Worm (Caenorhabditis elegans) whole organism, L4 larva: Measurements from ENCODE around the gene lido-17.

Source experiments
- hmg-1.1 ChIP-seq: fragments of 200-800 bp; sonication (Bioruptor generic); IDR thresholded peaks from 2 replicates; pipeline ENCODE4 v1.3.6; 2022; ENCODE audit warnings: missing genetic modification reagents, missing genetic modification characterization, missing compliant biosample characterization
- lir-3 ChIP-seq: sonication (generic microtip); optimal IDR thresholded peaks from 2 replicates; lab custom pipeline; 2016; ENCODE audit warnings: mild to moderate bottlenecking, missing genetic modification characterization, missing compliant biosample characterization
- mep-1 ChIP-seq: fragments of 150-350 bp; sonication (generic microtip); optimal IDR thresholded peaks from 3 replicates; lab custom pipeline; 2014; ENCODE audit warnings: missing biosample characterization, missing genetic modification characterization
- nhr-76 ChIP-seq: fragments of 150-350 bp; optimal IDR thresholded peaks from 2 replicates; lab custom pipeline; 2014; ENCODE audit warnings: missing biosample characterization, missing genetic modification characterization
- pha-4 ChIP-seq, 2 experiments: fragments of 150-350 bp in 1 of 2; fragments of 200-800 bp in 1 of 2; sonication (Bioruptor generic) in 1 of 2; IDR thresholded peaks in 1 of 2; optimal IDR thresholded peaks in 1 of 2; 2 replicates each; pipeline versions ENCODE4 v1.3.6 to Lab custom; 2014 to 2022; ENCODE audit warnings: missing genetic modification characterization in 2 of 2, missing genetic modification reagents in 2 of 2, missing biosample characterization in 1 of 2, missing compliant biosample characterization in 1 of 2
- saeg-2 ChIP-seq: fragments of 200-800 bp; sonication (Bioruptor generic); IDR thresholded peaks from 2 replicates; pipeline ENCODE4 v1.3.6; 2022; ENCODE audit warnings: missing genetic modification reagents, missing genetic modification characterization, missing compliant biosample characterization
- tag-97 ChIP-seq: fragments of 200-800 bp; sonication (Bioruptor generic); IDR thresholded peaks from 2 replicates; pipeline ENCODE4 v1.3.6; 2022; ENCODE audit warnings: missing genetic modification characterization, missing compliant biosample characterization
- unc-62 ChIP-seq, 3 experiments: fragments of 150-350 bp in 1 of 3; sonication (generic microtip); optimal IDR thresholded peaks in 2 of 3; peaks in 1 of 3; 1 replicate in 1 of 3; 2 replicates in 2 of 3; lab custom pipeline; 2014 to 2017; ENCODE audit warnings: missing biosample characterization in 3 of 3, missing genetic modification characterization in 3 of 3, missing genetic modification reagents in 3 of 3, missing genotype in 1 of 3
- zag-1 ChIP-seq: fragments of 150-350 bp; optimal IDR thresholded peaks from 2 replicates; lab custom pipeline; 2014; ENCODE audit warnings: missing biosample characterization, missing genetic modification characterization
- ztf-11 ChIP-seq: fragments of 150-350 bp; optimal IDR thresholded peaks from 2 replicates; lab custom pipeline; 2014; ENCODE audit warnings: missing biosample characterization, missing genetic modification characterization

ce11 chrII:9377158-9377557 is 15.5 kb downstream of the lido-17 start, which contains the start of gene C06C3.10:
- TF ChIP-seq hmg-1.1 (GFP tag; lab: Robert Waterston, UW) (no peak), lir-3 (tag; lab: Kevin White, UChicago) (no peak), tag-97 (GFP tag; lab: Robert Waterston, UW) (no peak), mep-1 (tag; lab: Kevin White, UChicago) (no peak), unc-62 (GFP tag; optimal IDR thresholded peaks at IDR 0.05 in 1 of 2; lab: Kevin White, UChicago) (no peak), unc-62 (tag; optimal IDR thresholded peaks at IDR 0.05; lab: Kevin White, UChicago) (no peak), saeg-2 (GFP tag; lab: Robert Waterston, UW) (no peak), nhr-76 (tag; lab: Kevin White, UChicago) (no peak), pha-4 (GFP tag; IDR thresholded peaks at IDR 0.05; lab: Robert Waterston, UW) (no peak), pha-4 (tag; optimal IDR thresholded peaks at IDR 0.05; lab: Kevin White, UChicago) (no peak), zag-1 (no peak), ztf-11 (no peak)
